Worm (Caenorhabditis elegans) whole organism, young adult: ENCODE data around the gene gpb-1.

Experiments
- B0019.2 ChIP-seq: fragments of 200-800 bp; sonication (Bioruptor generic); conservative IDR thresholded peaks from 2 replicates; pipeline ENCODE4 v1.3.6; 2022; ENCODE audit warnings: missing genetic modification reagents, missing genetic modification characterization, missing compliant biosample characterization
- B0035.1 ChIP-seq: sonication (generic microtip); optimal IDR thresholded peaks from 2 replicates; lab custom pipeline; 2016; ENCODE audit warnings: missing genetic modification characterization, mild to moderate bottlenecking, missing compliant biosample characterization, missing genotype, missing genetic modification reagents
- B0336.3 ChIP-seq: fragments of 200-800 bp; sonication (Bioruptor generic); IDR thresholded peaks from 2 replicates; pipeline ENCODE4 v1.3.6; 2022; ENCODE audit warnings: missing genetic modification characterization, missing compliant biosample characterization
- C17E4.6 ChIP-seq: fragments of 200-800 bp; sonication (Bioruptor generic); IDR thresholded peaks from 2 replicates; pipeline ENCODE4 v1.3.6; 2022; ENCODE audit warnings: missing genetic modification reagents, missing genetic modification characterization, missing compliant biosample characterization
- D2030.7 ChIP-seq: fragments of 200-800 bp; sonication (Bioruptor generic); IDR thresholded peaks from 2 replicates; pipeline ENCODE4 v1.3.6; 2022; ENCODE audit warnings: missing genetic modification reagents, missing genetic modification characterization, missing compliant biosample characterization
- F10E7.11 ChIP-seq: sonication (generic microtip); optimal IDR thresholded peaks from 2 replicates; lab custom pipeline; 2017; ENCODE audit warnings: mild to moderate bottlenecking, missing genetic modification characterization, moderate library complexity, missing compliant biosample characterization
- F49E8.2 ChIP-seq: sonication (generic microtip); optimal IDR thresholded peaks from 3 replicates; lab custom pipeline; 2017; ENCODE audit warnings: missing genetic modification characterization, mild to moderate bottlenecking, missing compliant biosample characterization, antibody characterized with exemption, moderate library complexity; ENCODE audit not compliant: insufficient read depth
- F57C9.4 ChIP-seq: sonication (generic microtip); optimal IDR thresholded peaks from 2 replicates; lab custom pipeline; 2017; ENCODE audit warnings: mild to moderate bottlenecking, missing genetic modification characterization, missing compliant biosample characterization
- K12H6.12 ChIP-seq: fragments of 200-800 bp; sonication (Bioruptor generic); optimal IDR thresholded peaks from 2 replicates; lab custom pipeline; 2018; ENCODE audit warnings: mild to moderate bottlenecking, missing genetic modification characterization, missing compliant biosample characterization
- Y56A3A.18 ChIP-seq: fragments of 200-800 bp; sonication (Bioruptor generic); IDR thresholded peaks from 2 replicates; pipeline ENCODE4 v1.3.6; 2022; ENCODE audit warnings: missing genetic modification reagents, missing genetic modification characterization, missing compliant biosample characterization
- aptf-3 ChIP-seq: fragments of 200-800 bp; sonication (Bioruptor generic); IDR thresholded peaks from 2 replicates; pipeline ENCODE4 v1.3.6; 2022; ENCODE audit warnings: missing genetic modification characterization, missing compliant biosample characterization
- atf-7 ChIP-seq: sonication (generic microtip); optimal IDR thresholded peaks from 2 replicates; lab custom pipeline; 2017; ENCODE audit warnings: mild to moderate bottlenecking, missing genetic modification characterization, missing compliant biosample characterization
- attf-3 ChIP-seq: fragments of 200-800 bp; sonication (Bioruptor generic); conservative IDR thresholded peaks from 2 replicates; pipeline ENCODE4 v1.3.6; 2022; ENCODE audit warnings: missing genetic modification reagents, missing genetic modification characterization, missing compliant biosample characterization
- bed-2 ChIP-seq: fragments of 200-800 bp; sonication (Bioruptor generic); IDR thresholded peaks from 2 replicates; pipeline ENCODE4 v1.3.6; 2022; ENCODE audit warnings: missing genetic modification reagents, missing genetic modification characterization, missing compliant biosample characterization
- cebp-1 ChIP-seq, 2 experiments: fragments of 200-800 bp in 1 of 2; sonication (Bioruptor generic) in 1 of 2; sonication (generic microtip) in 1 of 2; IDR thresholded peaks in 1 of 2; optimal IDR thresholded peaks in 1 of 2; 2 replicates each; pipeline versions ENCODE4 v1.3.6 to Lab custom; 2017 to 2022; ENCODE audit warnings: missing compliant biosample characterization in 2 of 2, missing genetic modification characterization in 2 of 2, mild to moderate bottlenecking in 1 of 2, missing genetic modification reagents in 1 of 2, moderate library complexity in 1 of 2
- cebp-2 ChIP-seq: fragments of 200-800 bp; sonication (Bioruptor generic); IDR thresholded peaks from 2 replicates; pipeline ENCODE4 v1.3.6; 2022; ENCODE audit warnings: missing genetic modification characterization, missing compliant biosample characterization
- ceh-79 ChIP-seq: sonication (generic microtip); optimal IDR thresholded peaks from 2 replicates; lab custom pipeline; 2017; ENCODE audit warnings: mild to moderate bottlenecking, missing genetic modification characterization, missing compliant biosample characterization
- ceh-91 ChIP-seq: fragments of 200-800 bp; sonication (Bioruptor generic); IDR thresholded peaks from 2 replicates; pipeline ENCODE4 v1.3.6; 2022; ENCODE audit warnings: missing genetic modification reagents, missing genetic modification characterization, missing compliant biosample characterization
- chd-7 ChIP-seq: sonication (generic microtip); optimal IDR thresholded peaks from 2 replicates; lab custom pipeline; 2016; ENCODE audit warnings: mild to moderate bottlenecking, missing genetic modification characterization, moderate library complexity, missing compliant biosample characterization
- dpff-1 ChIP-seq: sonication (generic microtip); optimal IDR thresholded peaks from 2 replicates; lab custom pipeline; 2017; ENCODE audit warnings: mild to moderate bottlenecking, missing genetic modification characterization, missing compliant biosample characterization
- dpl-1 ChIP-seq: fragments of 150-350 bp; optimal IDR thresholded peaks from 2 replicates; lab custom pipeline; 2014; ENCODE audit warnings: missing biosample characterization, missing genetic modification reagents, missing genetic modification characterization
- efl-1 ChIP-seq: fragments of 150-350 bp; optimal IDR thresholded peaks from 2 replicates; lab custom pipeline; 2014; ENCODE audit warnings: missing biosample characterization, missing genetic modification reagents, missing genetic modification characterization
- ekl-4 ChIP-seq: fragments of 200-800 bp; sonication (Bioruptor generic); IDR thresholded peaks from 2 replicates; pipeline ENCODE4 v1.3.6; 2022; ENCODE audit warnings: missing genetic modification reagents, missing genetic modification characterization, missing compliant biosample characterization
- ets-4 ChIP-seq: fragments of 200-800 bp; sonication (Bioruptor generic); optimal IDR thresholded peaks from 2 replicates; lab custom pipeline; 2018; ENCODE audit warnings: mild to moderate bottlenecking, missing genetic modification characterization, missing compliant biosample characterization
- fkh-3 ChIP-seq: sonication (generic microtip); optimal IDR thresholded peaks from 2 replicates; lab custom pipeline; 2016; ENCODE audit warnings: mild to moderate bottlenecking, missing genetic modification characterization, missing compliant biosample characterization
- hlh-26 ChIP-seq: fragments of 200-800 bp; sonication (Bioruptor generic); conservative IDR thresholded peaks from 2 replicates; pipeline ENCODE4 v1.3.6; 2022; ENCODE audit warnings: missing genetic modification reagents, missing genetic modification characterization, missing compliant biosample characterization
- hmg-1.2 ChIP-seq: fragments of 200-800 bp; sonication (Bioruptor generic); IDR thresholded peaks from 2 replicates; pipeline ENCODE4 v1.3.6; 2022; ENCODE audit warnings: missing genetic modification reagents, missing genetic modification characterization, missing compliant biosample characterization
- let-526 ChIP-seq: fragments of 200-800 bp; sonication (Bioruptor generic); IDR thresholded peaks from 2 replicates; pipeline ENCODE4 v1.3.6; 2022; ENCODE audit warnings: missing genetic modification reagents, missing genetic modification characterization, missing compliant biosample characterization
- let-607 ChIP-seq, 2 experiments: fragments of 200-800 bp in 1 of 2; sonication (Bioruptor generic) in 1 of 2; sonication (generic microtip) in 1 of 2; optimal IDR thresholded peaks; 2 replicates each; lab custom pipeline; 2016 to 2018; ENCODE audit warnings: mild to moderate bottlenecking in 2 of 2, missing compliant biosample characterization in 2 of 2, missing genetic modification characterization in 2 of 2, moderate library complexity in 2 of 2, missing genotype in 1 of 2
- lin-35 ChIP-seq, 3 experiments: fragments of 150-350 bp in 2 of 3; sonication (generic microtip) in 1 of 3; optimal IDR thresholded peaks; 2 replicates each; lab custom pipeline; 2014 to 2018; ENCODE audit warnings: missing biosample characterization in 3 of 3, missing genetic modification characterization in 3 of 3, missing genetic modification reagents in 3 of 3
- madf-3 ChIP-seq: fragments of 200-800 bp; sonication (Bioruptor generic); IDR thresholded peaks from 2 replicates; pipeline ENCODE4 v1.3.6; 2022; ENCODE audit warnings: missing genetic modification reagents, missing genetic modification characterization, missing compliant biosample characterization
- madf-8 ChIP-seq: fragments of 200-800 bp; sonication (Bioruptor generic); conservative IDR thresholded peaks from 2 replicates; pipeline ENCODE4 v1.3.6; 2022; ENCODE audit warnings: missing genetic modification reagents, missing genetic modification characterization, missing compliant biosample characterization
- mcd-1 ChIP-seq: fragments of 200-800 bp; sonication (Bioruptor generic); IDR thresholded peaks from 2 replicates; pipeline ENCODE4 v1.3.6; 2022; ENCODE audit warnings: missing genetic modification reagents, missing genetic modification characterization, missing compliant biosample characterization
- nfya-2 ChIP-seq: fragments of 200-800 bp; sonication (Bioruptor generic); IDR thresholded peaks from 2 replicates; pipeline ENCODE4 v1.3.6; 2022; ENCODE audit warnings: missing genetic modification reagents, missing genetic modification characterization, missing compliant biosample characterization
- nfyb-1 ChIP-seq: fragments of 200-800 bp; sonication (Bioruptor generic); IDR thresholded peaks from 2 replicates; pipeline ENCODE4 v1.3.6; 2022; ENCODE audit warnings: missing genetic modification reagents, missing genetic modification characterization, missing compliant biosample characterization
- nhr-179 ChIP-seq: sonication (generic microtip); optimal IDR thresholded peaks from 2 replicates; lab custom pipeline; 2016; ENCODE audit warnings: mild to moderate bottlenecking, missing genetic modification characterization, missing compliant biosample characterization
- nhr-90 ChIP-seq: sonication (generic microtip); optimal IDR thresholded peaks from 2 replicates; lab custom pipeline; 2016; ENCODE audit warnings: missing genotype, mild to moderate bottlenecking, missing genetic modification characterization, missing compliant biosample characterization
- pha-4 ChIP-seq: fragments of 150-350 bp; sonication (generic microtip); optimal IDR thresholded peaks from 2 replicates; lab custom pipeline; 2014; ENCODE audit warnings: missing biosample characterization, missing genetic modification reagents, missing genetic modification characterization
- rpc-1 ChIP-seq, 2 experiments: fragments of 150-350 bp in 1 of 2; sonication (generic microtip) in 1 of 2; optimal IDR thresholded peaks; 2 replicates each; lab custom pipeline; 2014 to 2018; ENCODE audit warnings: missing biosample characterization in 1 of 2, missing genetic modification characterization in 1 of 2, missing genetic modification reagents in 1 of 2, missing genotype in 1 of 2
- snpc-1.1 ChIP-seq: sonication (generic microtip); optimal IDR thresholded peaks from 2 replicates; lab custom pipeline; 2017; ENCODE audit warnings: missing genetic modification characterization, mild to moderate bottlenecking, missing compliant biosample characterization, antibody characterized with exemption, moderate library complexity, missing genotype, missing genetic modification reagents; ENCODE audit not compliant: insufficient read depth
- snpc-3.4 ChIP-seq: sonication (generic microtip); optimal IDR thresholded peaks from 2 replicates; lab custom pipeline; 2017; ENCODE audit warnings: missing genetic modification characterization, mild to moderate bottlenecking, missing compliant biosample characterization, antibody characterized with exemption, moderate library complexity, missing genotype, missing genetic modification reagents
- snpc-4 ChIP-seq, 5 experiments: fragments of 150-350 bp in 1 of 5; sonication (generic microtip) in 4 of 5; optimal IDR thresholded peaks; 2 replicates each; lab custom pipeline; 2014 to 2018; ENCODE audit warnings: missing genetic modification characterization in 5 of 5, missing biosample characterization in 3 of 5, antibody characterized with exemption in 2 of 5, mild to moderate bottlenecking in 2 of 5, missing compliant biosample characterization in 2 of 5, missing genotype in 2 of 5, moderate library complexity in 2 of 5, missing genetic modification reagents in 1 of 5
- somi-1 ChIP-seq: fragments of 200-800 bp; sonication (Bioruptor generic); optimal IDR thresholded peaks from 2 replicates; lab custom pipeline; 2018; ENCODE audit warnings: mild to moderate bottlenecking, missing genetic modification characterization, missing compliant biosample characterization
- tbp1 ChIP-seq: fragments of 200-800 bp; sonication (Bioruptor generic); optimal IDR thresholded peaks from 2 replicates; lab custom pipeline; 2018; ENCODE audit warnings: mild to moderate bottlenecking, missing genetic modification characterization, missing compliant biosample characterization
- zfh-2 ChIP-seq: fragments of 200-800 bp; sonication (Bioruptor generic); conservative IDR thresholded peaks from 2 replicates; pipeline ENCODE4 v1.3.6; 2022; ENCODE audit warnings: missing genetic modification reagents, missing genetic modification characterization, missing compliant biosample characterization
- ztf-22 ChIP-seq: fragments of 200-800 bp; sonication (Bioruptor generic); optimal IDR thresholded peaks from 2 replicates; lab custom pipeline; 2018; ENCODE audit warnings: mild to moderate bottlenecking, missing genetic modification characterization, moderate library complexity, missing compliant biosample characterization

Gene gpb-1

ce11 chrII:11777893-11778480 lies 29.6 kb upstream of the gpb-1 start, which contains the start of the genes patr-1 and dna-2 (continued):
- TF ChIP-seq cebp-1 (GFP tag; IDR thresholded peaks at IDR 0.05; lab: Robert Waterston, UW) (no peak), cebp-1 (tag; optimal IDR thresholded peaks at IDR 0.05; lab: Kevin White, UChicago) (peak; percentile 63), rpc-1 (optimal IDR thresholded peaks at IDR 0.05; lab: Kevin White, UChicago) (no peak), rpc-1 (tag; optimal IDR thresholded peaks at IDR 0.05; lab: Kevin White, UChicago) (no peak), chd-7 (tag; lab: Kevin White, UChicago) (no peak), nhr-90 (tag; lab: Kevin White, UChicago) (no peak), tbp1 (GFP tag; lab: Kevin White, UChicago) (peak; percentile 1), ceh-91 (GFP tag; lab: Robert Waterston, UW) (peak; percentile 69), B0019.2 (no peak), cebp-2 (GFP tag; lab: Robert Waterston, UW) (no peak), snpc-1.1 (peak; percentile 29), K12H6.12 (tag; lab: Kevin White, UChicago) (no peak), snpc-3.4 (tag; lab: Kevin White, UChicago) (peak; percentile 12), madf-3 (GFP tag; lab: Robert Waterston, UW) (0 out of 2 replicates have a peak, but pooled peaks have one; percentile 21), somi-1 (no peak), dpl-1 (GFP tag; lab: Kevin White, UChicago) (peak; percentile 53), D2030.7 (GFP tag; lab: Robert Waterston, UW) (peak; percentile 43), let-607 (tag; optimal IDR thresholded peaks at IDR 0.05; lab: Kevin White, UChicago) (no peak), madf-8 (GFP tag; lab: Robert Waterston, UW) (no peak), lin-35 (GFP tag; optimal IDR thresholded peaks at IDR 0.05; lab: Kevin White, UChicago) (peak in 1 of 3 experiments; percentile 50), dpff-1 (no peak), aptf-3 (GFP tag; lab: Robert Waterston, UW) (no peak), fkh-3 (no peak), zfh-2 (GFP tag; lab: Robert Waterston, UW) (peak; percentile 59; the same call in 1 of the 2 replicates), pha-4 (no peak), attf-3 (GFP tag; lab: Robert Waterston, UW) (no peak), F10E7.11 (tag; lab: Kevin White, UChicago) (no peak), Y56A3A.18 (no peak), ztf-22 (GFP tag; lab: Kevin White, UChicago) (no peak), let-526 (no peak), efl-1 (GFP tag; lab: Kevin White, UChicago) (peak; percentile 59), ets-4 (GFP tag; lab: Kevin White, UChicago) (no peak), hmg-1.2 (peak; percentile 95), nhr-179 (tag; lab: Kevin White, UChicago) (no peak), B0336.3 (no peak)
- TF ChIP-seq, all 124 proteins: peak for 25

- TF ChIP-seq ekl-4 (GFP tag; lab: Robert Waterston, UW) (peak; percentile 22; the same call in 1 of the 2 replicates), efl-1 (GFP tag; lab: Kevin White, UChicago) (no peak), C17E4.6 (GFP tag; lab: Robert Waterston, UW) (no peak), snpc-4 (GFP tag; optimal IDR thresholded peaks at IDR 0.05; lab: Kevin White, UChicago) (no peak), snpc-4 (tag; optimal IDR thresholded peaks at IDR 0.05; lab: Kevin White, UChicago) (no peak), nfya-2 (no peak), bed-2 (GFP tag; lab: Robert Waterston, UW) (no peak), nfyb-1 (GFP tag; lab: Robert Waterston, UW) (peak; percentile 69), F57C9.4 (no peak), ceh-79 (tag; lab: Kevin White, UChicago) (peak; percentile 4), hlh-26 (no peak), mcd-1 (GFP tag; lab: Robert Waterston, UW) (peak; percentile 35; the same call in 1 of the 2 replicates), let-607 (tag; optimal IDR thresholded peaks at IDR 0.05; lab: Kevin White, UChicago) (no peak), atf-7 (tag; lab: Kevin White, UChicago) (no peak), F49E8.2 (tag; lab: Kevin White, UChicago) (no peak), B0035.1 (tag; lab: Kevin White, UChicago) (no peak), chd-7 (tag; lab: Kevin White, UChicago) (peak; percentile 68)
Measured at ce11 chrII:11774218-11774617, 25.8 kb upstream of the gpb-1 start, which contains the start of gene F44E5.1. TSS of gene F44E5.1 (minus strand) at chrII:11774559.
